Worm (Caenorhabditis elegans) whole organism, midembryonic: Measurements from ENCODE around the gene kvs-5.

ENCODE experiments used
- T22C8.4 ChIP-seq: fragments of 200-800 bp; sonication (Bioruptor generic); IDR thresholded peaks from 2 replicates; pipeline ENCODE4 v1.3.6; 2022; ENCODE audit warnings: missing genetic modification characterization, missing compliant biosample characterization
- cog-1 ChIP-seq: sonication (generic microtip); optimal IDR thresholded peaks from 2 replicates; lab custom pipeline; 2016; ENCODE audit warnings: missing genetic modification characterization, missing compliant biosample characterization
- flt-1 ChIP-seq: fragments of 200-800 bp; sonication (Bioruptor generic); IDR thresholded peaks from 2 replicates; pipeline ENCODE4 v1.3.6; 2022; ENCODE audit warnings: missing genetic modification characterization, missing compliant biosample characterization
- klf-2 ChIP-seq: fragments of 200-800 bp; sonication (Bioruptor generic); conservative IDR thresholded peaks from 2 replicates; pipeline ENCODE4 v1.3.6; 2022; ENCODE audit warnings: missing genetic modification reagents, missing genetic modification characterization, missing compliant biosample characterization
- med-1 ChIP-seq: sonication (generic microtip); optimal IDR thresholded peaks from 2 replicates; lab custom pipeline; 2017; ENCODE audit warnings: missing genetic modification characterization, mild to moderate bottlenecking, missing compliant biosample characterization, antibody characterized with exemption, missing genetic modification reagents; ENCODE audit not compliant: insufficient read depth
- ref-1 ChIP-seq: fragments of 200-800 bp; sonication (Bioruptor generic); conservative IDR thresholded peaks from 2 replicates; pipeline ENCODE4 v1.3.6; 2022; ENCODE audit warnings: missing genetic modification reagents, missing genetic modification characterization, missing compliant biosample characterization
- tab-1 ChIP-seq: fragments of 200-800 bp; sonication (Bioruptor generic); IDR thresholded peaks from 2 replicates; pipeline ENCODE4 v1.3.6; 2022; ENCODE audit warnings: missing genetic modification characterization, missing compliant biosample characterization
- ztf-23 ChIP-seq: fragments of 200-800 bp; sonication (Bioruptor generic); IDR thresholded peaks from 2 replicates; pipeline ENCODE4 v1.3.6; 2022; ENCODE audit warnings: missing genetic modification reagents, missing genetic modification characterization, missing compliant biosample characterization
- ztf-29 ChIP-seq: fragments of 200-800 bp; sonication (Bioruptor generic); IDR thresholded peaks from 2 replicates; pipeline ENCODE4 v1.3.6; 2022; ENCODE audit warnings: missing genetic modification reagents, missing genetic modification characterization, missing compliant biosample characterization

kvs-5 gene

ce11 chrIV:796521-797073 is 60.0 kb downstream of the kvs-5 start, which contains the start of the genes F56B3.11 and ech-5:
F56B3.11 (minus strand) TSS chrIV:796571.
ech-5 (plus strand) TSS chrIV:797023.
- TF ChIP-seq cog-1 (tag; lab: Kevin White, UChicago) (peak; percentile 87), flt-1 (GFP tag; lab: Robert Waterston, UW) (peak; percentile 44; the same call in 1 of the 2 replicates), med-1 (GFP tag; lab: Kevin White, UChicago) (no peak), ref-1 (GFP tag; lab: Robert Waterston, UW) (no peak), ztf-29 (GFP tag; lab: Robert Waterston, UW) (no peak; the same call in 1 of the 2 replicates), T22C8.4 (GFP tag; lab: Robert Waterston, UW) (no peak), klf-2 (GFP tag; lab: Robert Waterston, UW) (peak; percentile 81), ztf-23 (peak; percentile 79), tab-1 (GFP tag; lab: Robert Waterston, UW) (no peak)

ce11 chrIV:800518-800917 is 64.0 kb downstream of the kvs-5 start, which contains the start of gene mrpl-46:
mrpl-46 (plus strand) TSS chrIV:800818.
- TF ChIP-seq cog-1 (tag; lab: Kevin White, UChicago), result no peak
- TF ChIP-seq klf-2 (GFP tag; lab: Robert Waterston, UW), result no peak
- TF ChIP-seq ztf-23, result no peak
- no peak for TF ChIP-seq T22C8.4 (GFP tag; lab: Robert Waterston, UW)
- no peak for TF ChIP-seq tab-1 (GFP tag; lab: Robert Waterston, UW)

- no peak for TF ChIP-seq cog-1 (tag; lab: Kevin White, UChicago)
- no peak for TF ChIP-seq klf-2 (GFP tag; lab: Robert Waterston, UW)
- TF ChIP-seq ref-1 (GFP tag; lab: Robert Waterston, UW), result no peak
- TF ChIP-seq tab-1 (GFP tag; lab: Robert Waterston, UW), result no peak
- no peak for TF ChIP-seq ztf-29 (GFP tag; lab: Robert Waterston, UW)
- TF ChIP-seq T22C8.4 (GFP tag; lab: Robert Waterston, UW), result no peak
- TF ChIP-seq ztf-23, result no peak
- TF ChIP-seq flt-1 (GFP tag; lab: Robert Waterston, UW), result no peak
- TF ChIP-seq med-1 (GFP tag; lab: Kevin White, UChicago), result no peak
Measured at ce11 chrIV:801162-801561, 64.6 kb downstream of the kvs-5 start.
